Worm (Caenorhabditis elegans) whole organism, L4 larva: ENCODE data around the gene dpy-13.
"Not testable (repeated sequence)": the region's sequence is repeated elsewhere in the genome, so short reads cannot be mapped to it uniquely, and the experiment has no call there.

ENCODE experiments used
- T26A8.4 ChIP-seq: fragments of 200-800 bp; sonication (Bioruptor generic); IDR thresholded peaks from 2 replicates; pipeline ENCODE4 v1.3.6; 2022; ENCODE audit warnings: missing genetic modification characterization, missing compliant biosample characterization
- Y105C5A.15 ChIP-seq: fragments of 200-800 bp; sonication (Bioruptor generic); IDR thresholded peaks from 2 replicates; pipeline ENCODE4 v1.3.6; 2022; ENCODE audit warnings: missing genetic modification characterization, missing compliant biosample characterization
- aly-2 ChIP-seq: sonication (generic microtip); optimal IDR thresholded peaks from 2 replicates; lab custom pipeline; 2018; ENCODE audit warnings: missing biosample characterization, missing genetic modification characterization
- ama-1 ChIP-seq: fragments of 150-350 bp; optimal IDR thresholded peaks from 2 replicates; lab custom pipeline; 2014; ENCODE audit warnings: inconsistent platforms, mixed read lengths
- arid-1 ChIP-seq: fragments of 200-800 bp; sonication (Bioruptor generic); conservative IDR thresholded peaks from 2 replicates; pipeline ENCODE4 v1.3.6; 2022; ENCODE audit warnings: missing genetic modification reagents, missing genetic modification characterization, missing compliant biosample characterization
- daf-12 ChIP-seq: fragments of 150-350 bp; optimal IDR thresholded peaks from 2 replicates; lab custom pipeline; 2014; ENCODE audit warnings: missing biosample characterization, missing genetic modification reagents, missing genetic modification characterization
- dmd-8 ChIP-seq: fragments of 200-800 bp; sonication (Bioruptor generic); IDR thresholded peaks from 2 replicates; pipeline ENCODE4 v1.3.6; 2022; ENCODE audit warnings: missing genetic modification characterization, missing compliant biosample characterization
- dmd-9 ChIP-seq: fragments of 200-800 bp; sonication (Bioruptor generic); IDR thresholded peaks from 2 replicates; pipeline ENCODE4 v1.3.6; 2022; ENCODE audit warnings: missing genetic modification reagents, missing genetic modification characterization, missing compliant biosample characterization
- dve-1 ChIP-seq: sonication (generic microtip); optimal IDR thresholded peaks from 2 replicates; lab custom pipeline; 2017; ENCODE audit warnings: antibody characterized with exemption, mild to moderate bottlenecking, missing genetic modification characterization, missing compliant biosample characterization; ENCODE audit not compliant: insufficient read depth
- egl-27 ChIP-seq: sonication (generic microtip); optimal IDR thresholded peaks from 3 replicates; lab custom pipeline; 2017; ENCODE audit warnings: missing biosample characterization, missing genetic modification reagents, missing genetic modification characterization
- egl-43 ChIP-seq: fragments of 200-800 bp; sonication (Bioruptor generic); IDR thresholded peaks from 2 replicates; pipeline ENCODE4 v1.3.6; 2022; ENCODE audit warnings: missing genetic modification reagents, missing genetic modification characterization, missing compliant biosample characterization
- fkh-10 ChIP-seq: fragments of 150-350 bp; optimal IDR thresholded peaks from 2 replicates; lab custom pipeline; 2014; ENCODE audit warnings: missing biosample characterization, missing genetic modification reagents, missing genetic modification characterization
- hif-1 ChIP-seq, 2 experiments: sonication (generic microtip); optimal IDR thresholded peaks; 2 replicates each; lab custom pipeline; 2016 to 2017; ENCODE audit warnings: missing compliant biosample characterization in 2 of 2, missing genetic modification characterization in 2 of 2, missing genetic modification reagents in 2 of 2, missing genotype in 2 of 2, mild to moderate bottlenecking in 1 of 2
- hlh-11 ChIP-seq: fragments of 200-800 bp; sonication (Bioruptor generic); optimal IDR thresholded peaks from 2 replicates; lab custom pipeline; 2018; ENCODE audit warnings: mild to moderate bottlenecking, missing genetic modification characterization, missing compliant biosample characterization
- hlh-30 ChIP-seq: sonication (generic microtip); optimal IDR thresholded peaks from 2 replicates; lab custom pipeline; 2017; ENCODE audit warnings: antibody characterized with exemption, mild to moderate bottlenecking, missing genetic modification characterization, missing compliant biosample characterization; ENCODE audit not compliant: insufficient read depth
- jun-1 ChIP-seq: fragments of 150-350 bp; optimal IDR thresholded peaks from 2 replicates; lab custom pipeline; 2014; ENCODE audit warnings: missing biosample characterization, missing genetic modification reagents, missing genetic modification characterization
- lim-7 ChIP-seq: fragments of 200-800 bp; sonication (Bioruptor generic); IDR thresholded peaks from 2 replicates; pipeline ENCODE4 v1.3.6; 2022; ENCODE audit warnings: missing genetic modification characterization, missing compliant biosample characterization
- lin-13 ChIP-seq: fragments of 150-350 bp; optimal IDR thresholded peaks from 2 replicates; lab custom pipeline; 2014; ENCODE audit warnings: missing biosample characterization, missing genetic modification reagents, missing genetic modification characterization
- lin-29 ChIP-seq: fragments of 200-800 bp; sonication (Bioruptor generic); IDR thresholded peaks from 2 replicates; pipeline ENCODE4 v1.3.6; 2022; ENCODE audit warnings: missing genetic modification reagents, missing genetic modification characterization, missing compliant biosample characterization
- mep-1 ChIP-seq: fragments of 150-350 bp; sonication (generic microtip); optimal IDR thresholded peaks from 3 replicates; lab custom pipeline; 2014; ENCODE audit warnings: missing biosample characterization, missing genetic modification characterization
- mes-2 ChIP-seq: sonication (generic microtip); optimal IDR thresholded peaks from 2 replicates; lab custom pipeline; 2016; ENCODE audit warnings: missing genotype, mild to moderate bottlenecking, missing genetic modification characterization, missing compliant biosample characterization; ENCODE audit not compliant: poor library complexity, severe bottlenecking
- mxl-3 ChIP-seq: fragments of 200-800 bp; sonication (Bioruptor generic); optimal IDR thresholded peaks from 2 replicates; lab custom pipeline; 2018; ENCODE audit warnings: mild to moderate bottlenecking, missing genetic modification characterization, missing compliant biosample characterization
- nhr-10 ChIP-seq: fragments of 150-350 bp; optimal IDR thresholded peaks from 2 replicates; lab custom pipeline; 2014; ENCODE audit warnings: missing biosample characterization, missing genetic modification characterization
- nhr-237 ChIP-seq: sonication (generic microtip); optimal IDR thresholded peaks from 2 replicates; lab custom pipeline; 2017; ENCODE audit warnings: missing biosample characterization, missing genetic modification characterization
- nhr-28 ChIP-seq: fragments of 150-350 bp; optimal IDR thresholded peaks from 2 replicates; lab custom pipeline; 2014; ENCODE audit warnings: missing biosample characterization, missing genetic modification characterization
- pha-4 ChIP-seq, 2 experiments: fragments of 150-350 bp in 1 of 2; fragments of 200-800 bp in 1 of 2; sonication (Bioruptor generic) in 1 of 2; IDR thresholded peaks in 1 of 2; optimal IDR thresholded peaks in 1 of 2; 2 replicates each; pipeline versions ENCODE4 v1.3.6 to Lab custom; 2014 to 2022; ENCODE audit warnings: missing genetic modification characterization in 2 of 2, missing genetic modification reagents in 2 of 2, missing biosample characterization in 1 of 2, missing compliant biosample characterization in 1 of 2
- skn-1 ChIP-seq: fragments of 150-350 bp; optimal IDR thresholded peaks from 2 replicates; lab custom pipeline; 2014; ENCODE audit warnings: missing biosample characterization, missing genetic modification characterization
- tag-97 ChIP-seq: fragments of 200-800 bp; sonication (Bioruptor generic); IDR thresholded peaks from 2 replicates; pipeline ENCODE4 v1.3.6; 2022; ENCODE audit warnings: missing genetic modification characterization, missing compliant biosample characterization
- unc-39 ChIP-seq: sonication (generic microtip); optimal IDR thresholded peaks from 2 replicates; lab custom pipeline; 2017; ENCODE audit warnings: missing biosample characterization, missing genetic modification characterization
- zip-2 ChIP-seq: fragments of 150-350 bp; optimal IDR thresholded peaks from 2 replicates; lab custom pipeline; 2014; ENCODE audit warnings: missing biosample characterization, missing genetic modification characterization

The dpy-13 gene

DNA sequence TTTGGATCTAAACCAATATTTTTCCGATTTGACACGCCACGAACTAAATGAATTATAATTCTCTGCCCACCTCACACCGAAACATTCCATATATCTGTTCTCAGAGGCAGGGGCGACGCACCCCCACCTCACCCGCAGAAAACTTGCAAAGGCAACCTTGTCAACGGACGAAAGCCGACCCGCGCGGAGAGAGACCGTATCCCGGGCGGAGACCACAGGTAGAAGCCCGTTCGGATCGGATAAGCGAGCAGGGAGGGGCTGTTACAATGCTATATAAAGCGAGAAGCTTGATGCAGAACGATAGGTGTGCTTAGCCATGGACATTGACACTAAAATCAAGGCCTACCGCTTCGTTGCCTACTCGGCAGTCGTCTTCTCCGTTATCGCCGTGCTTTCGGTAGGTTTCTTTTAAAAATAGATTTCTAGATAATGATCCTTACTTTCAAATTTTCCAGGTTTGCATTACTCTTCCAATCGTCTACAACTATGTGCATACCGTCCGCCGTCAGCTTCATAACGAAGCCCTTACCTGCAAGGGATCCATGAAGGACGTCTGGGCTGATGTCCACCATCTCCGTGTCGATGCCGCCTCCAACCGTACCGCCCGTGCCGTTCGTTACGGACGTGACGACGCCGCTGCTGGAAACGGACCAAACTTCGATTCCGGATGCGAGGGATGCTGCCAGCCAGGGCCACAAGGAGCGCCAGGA is at the start of gene dpy-13, which contains the start of gene zipt-2.2:
Gene dpy-13 (plus strand): TSS at position 300 of the 710 bp plus-strand sequence.
Gene zipt-2.2 (minus strand): TSS at position 51 of the 710 bp plus-strand sequence.
- TF ChIP-seq ama-1 (peak; percentile 84), pha-4 (GFP tag; IDR thresholded peaks at IDR 0.05; lab: Robert Waterston, UW) (no peak), pha-4 (tag; optimal IDR thresholded peaks at IDR 0.05; lab: Kevin White, UChicago) (no peak), egl-43 (peak; percentile 73; the same call in 1 of the 2 replicates), nhr-237 (tag; lab: Kevin White, UChicago) (no peak), nhr-28 (tag; lab: Kevin White, UChicago) (peak; percentile 8), T26A8.4 (GFP tag; lab: Robert Waterston, UW) (peak; percentile 67; the same call in 1 of the 2 replicates), lim-7 (GFP tag; lab: Robert Waterston, UW) (0 out of 2 replicates have a peak, but pooled peaks have one; percentile 11), lin-29 (GFP tag; lab: Robert Waterston, UW) (no peak)

DNA sequence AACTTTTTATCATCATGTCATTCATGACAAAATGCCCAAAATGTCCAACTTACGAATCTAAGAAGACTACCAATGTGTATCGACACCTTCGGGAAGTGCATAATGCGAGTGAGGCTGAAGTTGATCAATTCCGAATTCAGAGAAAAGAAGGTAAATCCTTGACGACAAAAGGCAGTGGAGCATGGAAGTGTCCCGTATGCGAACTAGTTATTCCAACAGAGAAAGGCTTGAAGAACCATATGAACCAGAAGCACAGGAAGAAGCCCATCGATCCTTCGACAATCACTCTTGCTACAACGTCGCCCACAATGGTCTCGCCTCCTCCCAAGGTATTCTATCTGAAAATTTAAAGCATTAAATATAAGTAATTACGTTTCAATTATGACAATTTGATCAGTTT is 49.3 kb upstream of the dpy-13 start, which contains the start of gene K08D10.11:
Gene K08D10.11 (minus strand): TSS at position 101 of the 400 bp plus-strand sequence.
- TF ChIP-seq aly-2 (tag; lab: Kevin White, UChicago); egl-27 (tag; lab: Kevin White, UChicago); lin-13 (GFP tag; lab: Kevin White, UChicago): not testable (repeated sequence)

DNA sequence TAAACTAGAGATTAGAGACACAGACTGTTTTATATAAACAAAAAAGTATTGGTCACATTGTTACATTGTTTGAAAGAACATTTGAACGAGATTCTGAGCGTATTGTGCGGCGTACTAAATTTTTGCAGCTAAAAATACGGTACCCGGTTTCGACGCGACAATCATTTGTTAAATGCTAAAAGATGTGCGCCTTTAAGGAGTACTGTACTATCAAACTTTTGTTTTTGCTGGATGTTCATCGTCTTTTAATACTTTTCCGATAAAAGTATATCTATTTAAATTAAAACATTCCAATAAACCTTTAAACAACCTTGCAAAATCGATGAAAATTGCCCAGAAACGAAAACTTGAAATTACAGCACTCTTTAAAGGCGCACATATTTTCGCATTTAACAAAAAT is 38.7 kb upstream of the dpy-13 start, which contains the start of gene K06B9.6:
Gene K06B9.6 (minus strand): TSS at position 101 of the 400 bp plus-strand sequence.
- TF ChIP-seq zip-2, jun-1, hlh-11 (tag; lab: Kevin White, UChicago): not testable (repeated sequence)

DNA sequence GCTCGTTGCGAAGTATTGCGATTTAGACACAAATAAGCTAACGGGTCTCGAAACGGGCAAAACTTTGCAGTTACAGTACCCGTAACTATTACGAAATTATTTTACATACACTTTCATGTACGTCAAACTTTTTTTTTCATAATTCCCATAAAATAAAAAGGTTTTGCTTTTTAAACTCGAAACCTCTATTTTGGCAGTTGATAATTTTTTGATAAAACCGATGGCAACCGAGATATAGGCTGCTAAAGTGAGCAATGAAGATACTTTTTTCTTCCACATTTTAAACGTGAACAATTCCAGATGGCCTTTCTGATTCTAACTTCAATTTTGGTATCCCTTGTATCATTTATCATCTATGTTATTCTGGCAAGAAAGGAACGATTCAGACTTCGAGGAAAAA is 38.2 kb upstream of the dpy-13 start, which contains the start of gene cyp-25A6:
Gene cyp-25A6 (plus strand): TSS at position 301 of the 400 bp plus-strand sequence.
- not testable (repeated sequence) for TF ChIP-seq hlh-30 (tag; lab: Kevin White, UChicago); arid-1 (GFP tag; lab: Robert Waterston, UW); skn-1 (tag; lab: Kevin White, UChicago)

DNA sequence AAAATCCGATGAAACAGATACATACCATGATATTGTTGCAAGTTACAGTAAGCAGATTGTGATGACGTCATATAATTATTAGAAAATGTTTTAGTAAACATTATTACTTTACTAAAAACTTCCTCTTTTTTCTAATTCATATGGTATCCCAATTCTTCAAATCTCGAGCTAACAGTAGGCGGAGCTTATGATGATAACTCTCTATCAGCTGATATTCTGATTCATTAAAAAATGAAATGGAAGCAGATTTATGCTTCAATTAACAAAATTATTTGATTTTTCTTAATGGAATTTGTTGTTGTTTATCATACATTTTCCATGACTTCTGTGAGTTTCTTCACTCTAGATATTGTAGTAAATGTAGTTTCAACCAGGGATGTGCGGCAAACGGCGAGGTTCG is 31.1 kb upstream of the dpy-13 start, which contains the start of gene pax-2:
Gene pax-2 (minus strand): TSS at position 101 of the 400 bp plus-strand sequence.
- TF ChIP-seq egl-43, result no peak
- TF ChIP-seq mes-2 (tag; lab: Kevin White, UChicago), result no peak
- TF ChIP-seq hif-1 (tag; optimal IDR thresholded peaks at IDR 0.05; lab: Kevin White, UChicago), result no peak
- no peak for TF ChIP-seq fkh-10 (GFP tag; lab: Kevin White, UChicago)
- TF ChIP-seq dmd-9, result no peak
- no peak for TF ChIP-seq Y105C5A.15 (GFP tag; lab: Robert Waterston, UW)
- no peak for TF ChIP-seq daf-12 (tag; lab: Kevin White, UChicago)
- TF ChIP-seq lin-29 (GFP tag; lab: Robert Waterston, UW), result no peak
- no peak for TF ChIP-seq dve-1
- TF ChIP-seq tag-97, result no peak
- no peak for TF ChIP-seq nhr-10 (tag; lab: Kevin White, UChicago)
- TF ChIP-seq unc-39 (tag; lab: Kevin White, UChicago), result no peak
- no peak for TF ChIP-seq lim-7 (GFP tag; lab: Robert Waterston, UW)
- TF ChIP-seq mxl-3 (GFP tag; lab: Kevin White, UChicago), result no peak

DNA sequence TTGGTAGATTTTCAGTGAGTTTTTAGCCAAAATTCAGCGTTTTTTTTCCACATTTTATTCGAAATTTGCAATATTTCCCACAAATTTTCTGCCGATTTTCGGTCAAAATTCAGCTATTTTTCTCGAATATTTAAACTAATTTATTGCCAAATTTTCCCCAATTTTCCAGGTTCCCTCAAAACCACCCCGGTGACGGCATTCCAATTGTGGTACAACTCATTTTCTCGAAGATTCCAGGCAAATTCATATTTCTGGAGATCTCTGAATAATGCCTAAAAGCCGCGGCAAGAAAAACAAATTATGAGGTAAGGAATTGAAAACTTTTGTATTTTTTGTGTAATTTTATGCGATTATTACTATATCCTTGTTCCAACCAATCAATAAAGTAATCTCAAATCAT is 28.3 kb upstream of the dpy-13 start, which contains the start of gene osgn-1:
Gene osgn-1 (plus strand): TSS at position 301 of the 400 bp plus-strand sequence.
- TF ChIP-seq T26A8.4 (GFP tag; lab: Robert Waterston, UW) (no peak), fkh-10 (GFP tag; lab: Kevin White, UChicago) (no peak), dve-1 (no peak), dmd-8 (GFP tag; lab: Robert Waterston, UW) (no peak), mep-1 (tag; lab: Kevin White, UChicago) (no peak)
